Worm (Caenorhabditis elegans) whole organism, L2 larva: Measurements from ENCODE around the gene F29B9.1.

ENCODE experiments used
- C34F6.9 ChIP-seq: fragments of 150-350 bp; optimal IDR thresholded peaks from 2 replicates; lab custom pipeline; 2014; ENCODE audit warnings: missing biosample characterization, missing genetic modification characterization
- F13H6.1 ChIP-seq: sonication (generic microtip); optimal IDR thresholded peaks from 2 replicates; lab custom pipeline; 2016; ENCODE audit warnings: missing genetic modification characterization, missing compliant biosample characterization
- Y55F3AM.14 ChIP-seq: fragments of 200-800 bp; sonication (Bioruptor generic); optimal IDR thresholded peaks from 2 replicates; lab custom pipeline; 2018; ENCODE audit warnings: mild to moderate bottlenecking, missing genetic modification characterization, missing compliant biosample characterization
- ZK546.5 ChIP-seq: sonication (generic microtip); optimal IDR thresholded peaks from 2 replicates; lab custom pipeline; 2017; ENCODE audit warnings: missing biosample characterization, missing genetic modification characterization
- alr-1 ChIP-seq: fragments of 150-350 bp; optimal IDR thresholded peaks from 2 replicates; lab custom pipeline; 2014; ENCODE audit warnings: missing biosample characterization, missing genetic modification characterization
- blmp-1 ChIP-seq: sonication (generic microtip); optimal IDR thresholded peaks from 2 replicates; lab custom pipeline; 2017; ENCODE audit warnings: missing genetic modification characterization, mild to moderate bottlenecking, missing compliant biosample characterization, antibody characterized with exemption, moderate library complexity; ENCODE audit not compliant: insufficient read depth
- crh-2 ChIP-seq: sonication (generic microtip); optimal IDR thresholded peaks from 2 replicates; lab custom pipeline; 2017; ENCODE audit warnings: missing biosample characterization, missing genetic modification characterization
- dmd-4 ChIP-seq: sonication (generic microtip); optimal IDR thresholded peaks from 2 replicates; lab custom pipeline; 2017; ENCODE audit warnings: missing biosample characterization, missing genetic modification characterization
- elt-1 ChIP-seq: fragments of 150-350 bp; optimal IDR thresholded peaks from 2 replicates; lab custom pipeline; 2014; ENCODE audit warnings: missing biosample characterization, missing genetic modification characterization
- elt-3 ChIP-seq: sonication (generic microtip); optimal IDR thresholded peaks from 2 replicates; lab custom pipeline; 2017; ENCODE audit warnings: missing biosample characterization, missing genetic modification characterization
- fos-1 ChIP-seq: fragments of 150-350 bp; optimal IDR thresholded peaks from 2 replicates; lab custom pipeline; 2014; ENCODE audit warnings: missing biosample characterization, missing genetic modification characterization
- gmeb-1 ChIP-seq: fragments of 150-350 bp; optimal IDR thresholded peaks from 2 replicates; lab custom pipeline; 2014; ENCODE audit warnings: missing biosample characterization, missing genetic modification characterization
- lin-11 ChIP-seq: fragments of 150-350 bp; sonication (generic microtip); optimal IDR thresholded peaks from 2 replicates; lab custom pipeline; 2014; ENCODE audit warnings: missing biosample characterization, missing genetic modification characterization, inconsistent platforms, mixed read lengths
- lin-39 ChIP-seq: fragments of 150-350 bp; optimal IDR thresholded peaks from 2 replicates; lab custom pipeline; 2014; ENCODE audit warnings: missing biosample characterization, missing genetic modification reagents, missing genetic modification characterization
- lsy-2 ChIP-seq, 2 experiments: fragments of 150-350 bp in 1 of 2; sonication (generic microtip) in 1 of 2; optimal IDR thresholded peaks; 2 replicates each; lab custom pipeline; 2014 to 2017; ENCODE audit warnings: missing biosample characterization in 2 of 2, missing genetic modification characterization in 2 of 2
- mab-5 ChIP-seq: fragments of 150-350 bp; optimal IDR thresholded peaks from 2 replicates; lab custom pipeline; 2014; ENCODE audit warnings: missing biosample characterization, missing genetic modification characterization
- mbf-1 ChIP-seq: sonication (generic microtip); optimal IDR thresholded peaks from 2 replicates; lab custom pipeline; 2017; ENCODE audit warnings: missing biosample characterization, missing genetic modification characterization
- mdl-1 ChIP-seq, 2 experiments: fragments of 150-350 bp in 1 of 2; sonication (generic microtip) in 1 of 2; optimal IDR thresholded peaks; 2 replicates each; lab custom pipeline; 2017; ENCODE audit warnings: missing biosample characterization in 2 of 2, missing genetic modification characterization in 2 of 2
- nhr-10 ChIP-seq: sonication (generic microtip); optimal IDR thresholded peaks from 2 replicates; lab custom pipeline; 2017; ENCODE audit warnings: missing biosample characterization, missing genetic modification characterization
- nhr-12 ChIP-seq: fragments of 150-350 bp; optimal IDR thresholded peaks from 2 replicates; lab custom pipeline; 2014; ENCODE audit warnings: missing biosample characterization, missing genetic modification characterization
- nhr-129 ChIP-seq: fragments of 150-350 bp; optimal IDR thresholded peaks from 2 replicates; lab custom pipeline; 2014; ENCODE audit warnings: missing biosample characterization, missing genetic modification characterization
- nhr-21 ChIP-seq: fragments of 150-350 bp; optimal IDR thresholded peaks from 2 replicates; lab custom pipeline; 2014; ENCODE audit warnings: missing biosample characterization, missing genetic modification characterization
- nhr-23 ChIP-seq: fragments of 150-350 bp; optimal IDR thresholded peaks from 2 replicates; lab custom pipeline; 2014; ENCODE audit warnings: missing biosample characterization, missing genetic modification reagents, missing genetic modification characterization
- nhr-237 ChIP-seq: fragments of 150-350 bp; optimal IDR thresholded peaks from 2 replicates; lab custom pipeline; 2014; ENCODE audit warnings: missing biosample characterization, missing genetic modification characterization
- nhr-25 ChIP-seq: fragments of 150-350 bp; sonication (generic microtip); optimal IDR thresholded peaks from 3 replicates; lab custom pipeline; 2014; ENCODE audit warnings: missing biosample characterization, missing genetic modification characterization
- nhr-6 ChIP-seq: fragments of 150-350 bp; optimal IDR thresholded peaks from 2 replicates; lab custom pipeline; 2014; ENCODE audit warnings: missing biosample characterization, missing genetic modification characterization
- nhr-77 ChIP-seq: fragments of 150-350 bp; optimal IDR thresholded peaks from 2 replicates; lab custom pipeline; 2014; ENCODE audit warnings: missing biosample characterization, missing genetic modification characterization
- peb-1 ChIP-seq: fragments of 150-350 bp; optimal IDR thresholded peaks from 2 replicates; lab custom pipeline; 2014; ENCODE audit warnings: missing biosample characterization, missing genetic modification characterization
- sem-4 ChIP-seq: fragments of 150-350 bp; optimal IDR thresholded peaks from 2 replicates; lab custom pipeline; 2014; ENCODE audit warnings: missing biosample characterization, missing genetic modification reagents, missing genetic modification characterization
- skn-1 ChIP-seq: sonication (generic microtip); optimal IDR thresholded peaks from 2 replicates; lab custom pipeline; 2017; ENCODE audit warnings: missing biosample characterization, missing genetic modification characterization
- sma-3 ChIP-seq: sonication (generic microtip); optimal IDR thresholded peaks from 2 replicates; lab custom pipeline; 2016; ENCODE audit warnings: missing genetic modification reagents, missing genetic modification characterization, missing compliant biosample characterization
- sma-9 ChIP-seq, 2 experiments: fragments of 150-350 bp in 1 of 2; sonication (generic microtip) in 1 of 2; optimal IDR thresholded peaks; 2 replicates each; lab custom pipeline; 2014 to 2016; ENCODE audit warnings: missing genetic modification characterization in 2 of 2, mild to moderate bottlenecking in 1 of 2, missing biosample characterization in 1 of 2, missing compliant biosample characterization in 1 of 2, missing genetic modification reagents in 1 of 2, moderate library complexity in 1 of 2
- snpc-4 ChIP-seq: fragments of 150-350 bp; optimal IDR thresholded peaks from 2 replicates; lab custom pipeline; 2014; ENCODE audit warnings: missing biosample characterization, missing genetic modification characterization
- unc-55 ChIP-seq: fragments of 150-350 bp; sonication (generic microtip); optimal IDR thresholded peaks from 3 replicates; lab custom pipeline; 2014; ENCODE audit warnings: missing biosample characterization, missing genetic modification reagents, missing genetic modification characterization
- unc-62 ChIP-seq: fragments of 150-350 bp; optimal IDR thresholded peaks from 2 replicates; lab custom pipeline; 2014; ENCODE audit warnings: missing biosample characterization, missing genetic modification reagents, missing genetic modification characterization
- zag-1 ChIP-seq: fragments of 150-350 bp; optimal IDR thresholded peaks from 2 replicates; lab custom pipeline; 2014; ENCODE audit warnings: missing biosample characterization, missing genetic modification characterization
- ztf-1 ChIP-seq: fragments of 200-800 bp; sonication (Bioruptor generic); conservative IDR thresholded peaks from 2 replicates; pipeline ENCODE4 v1.3.6; 2022; ENCODE audit warnings: missing genetic modification characterization, missing compliant biosample characterization
- ztf-11 ChIP-seq: sonication (generic microtip); optimal IDR thresholded peaks from 2 replicates; lab custom pipeline; 2017; ENCODE audit warnings: missing biosample characterization, missing genetic modification characterization

The F29B9.1 gene

ce11 chrIV:4640941-4641340 is 24.2 kb upstream of the F29B9.1 start:
- TF ChIP-seq nhr-129, result no peak
- TF ChIP-seq ZK546.5 (tag; lab: Kevin White, UChicago), result no peak
- peak; percentile 85 for TF ChIP-seq blmp-1 (tag; lab: Kevin White, UChicago)
- peak; percentile 45 for TF ChIP-seq sma-9 (GFP tag; optimal IDR thresholded peaks at IDR 0.05; lab: Kevin White, UChicago)
- TF ChIP-seq sma-9 (tag; optimal IDR thresholded peaks at IDR 0.05; lab: Kevin White, UChicago), result no peak
- peak; percentile 0 for TF ChIP-seq fos-1 (tag; lab: Kevin White, UChicago)

DNA sequence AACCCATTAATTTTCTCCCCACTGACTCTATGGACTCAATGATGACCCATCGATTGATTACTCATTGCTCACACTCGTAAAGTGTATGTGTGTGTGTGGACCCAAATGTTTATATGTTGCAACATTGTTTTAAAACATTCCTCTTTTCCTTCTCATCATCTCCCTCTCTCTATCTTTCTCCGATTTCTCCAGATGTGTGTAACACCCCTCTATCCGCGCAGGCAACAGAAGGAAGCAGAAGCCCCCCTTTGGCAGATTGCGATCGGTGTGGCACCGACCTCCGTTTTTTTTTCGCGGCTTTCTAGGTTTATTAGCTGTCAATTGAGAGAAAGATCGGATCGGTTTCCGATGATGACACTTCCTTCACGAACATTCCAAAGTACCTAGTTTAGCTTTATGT is 21.6 kb upstream of the F29B9.1 start:
- TF ChIP-seq sem-4 (tag; lab: Kevin White, UChicago), result peak; percentile 20
- TF ChIP-seq nhr-129, result no peak
- no peak for TF ChIP-seq nhr-23 (tag; lab: Kevin White, UChicago)
- TF ChIP-seq, all 48 proteins: peak for 1

- TF ChIP-seq skn-1 (tag; lab: Kevin White, UChicago) (no peak), elt-1 (tag; lab: Kevin White, UChicago) (no peak), mbf-1 (tag; lab: Kevin White, UChicago) (no peak), sma-3 (no peak), ztf-1 (GFP tag; lab: Robert Waterston, UW) (no peak), crh-2 (no peak), elt-3 (no peak), sem-4 (tag; lab: Kevin White, UChicago) (no peak), Y55F3AM.14 (no peak), fos-1 (tag; lab: Kevin White, UChicago) (no peak), ztf-11 (tag; lab: Kevin White, UChicago) (no peak), mab-5 (tag; lab: Kevin White, UChicago) (no peak), snpc-4 (tag; lab: Kevin White, UChicago) (no peak), unc-55 (GFP tag; lab: Kevin White, UChicago) (no peak), mdl-1 (tag; optimal IDR thresholded peaks at IDR 0.05; lab: Kevin White, UChicago) (no peak), blmp-1 (tag; lab: Kevin White, UChicago) (no peak), lin-39 (tag; lab: Kevin White, UChicago) (no peak), gmeb-1 (tag; lab: Kevin White, UChicago) (no peak), nhr-237 (tag; lab: Kevin White, UChicago) (no peak)
Observed at ce11 chrIV:4645243-4645642, 19.9 kb upstream of the F29B9.1 start.

ce11 chrIV:4647385-4647784 is 17.8 kb upstream of the F29B9.1 start, which contains the start of gene F29B9.8:
TSS of gene F29B9.8 (plus strand) at chrIV:4647685.
- no peak for TF ChIP-seq nhr-77 (tag; lab: Kevin White, UChicago)
- TF ChIP-seq F13H6.1 (tag; lab: Kevin White, UChicago), result no peak
- no peak for TF ChIP-seq nhr-23 (tag; lab: Kevin White, UChicago)
- TF ChIP-seq zag-1, result no peak
- TF ChIP-seq mdl-1 (tag; optimal IDR thresholded peaks at IDR 0.05; lab: Kevin White, UChicago), result no peak
- no peak for TF ChIP-seq alr-1
- no peak for TF ChIP-seq nhr-21 (tag; lab: Kevin White, UChicago)
- TF ChIP-seq lin-39 (tag; lab: Kevin White, UChicago), result no peak
- TF ChIP-seq blmp-1 (tag; lab: Kevin White, UChicago), result no peak
- TF ChIP-seq lin-11 (tag; lab: Kevin White, UChicago), result no peak
- no peak for TF ChIP-seq sma-9 (GFP tag; optimal IDR thresholded peaks at IDR 0.05; lab: Kevin White, UChicago)
- TF ChIP-seq sma-9 (tag; optimal IDR thresholded peaks at IDR 0.05; lab: Kevin White, UChicago), result no peak
- TF ChIP-seq nhr-12 (tag; lab: Kevin White, UChicago), result no peak
- TF ChIP-seq skn-1 (tag; lab: Kevin White, UChicago), result no peak
- TF ChIP-seq lsy-2 (tag; optimal IDR thresholded peaks at IDR 0.05; lab: Kevin White, UChicago), result no peak

DNA sequence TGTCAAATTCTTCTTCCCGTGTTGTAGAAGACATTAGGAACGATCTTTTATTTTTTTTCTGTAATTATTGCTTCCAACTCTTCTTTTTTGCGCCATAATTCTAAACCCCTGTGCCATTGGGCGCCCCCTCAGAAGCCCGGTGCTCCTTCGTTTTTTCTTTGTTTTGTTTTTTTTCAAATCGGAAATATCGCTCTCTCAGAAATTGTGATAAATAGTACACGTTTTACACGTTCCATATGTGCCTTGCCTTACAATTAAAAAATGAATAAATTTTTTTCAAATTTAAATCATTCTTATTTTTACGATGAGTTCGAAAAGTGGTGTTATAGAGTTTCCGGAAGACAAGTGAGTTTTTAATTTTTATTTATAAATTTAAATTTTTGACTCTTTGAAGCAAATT is 15.7 kb upstream of the F29B9.1 start, which contains the start of gene F29B9.7:
Gene F29B9.7, plus strand, starts transcription at position 301 of the 400 bp plus-strand sequence.
- no peak for TF ChIP-seq unc-62
- TF ChIP-seq lin-39 (tag; lab: Kevin White, UChicago), result no peak
- TF ChIP-seq dmd-4, result no peak
- no peak for TF ChIP-seq sem-4 (tag; lab: Kevin White, UChicago)
- TF ChIP-seq peb-1, result no peak
- TF ChIP-seq lin-11 (tag; lab: Kevin White, UChicago), result no peak
- TF ChIP-seq C34F6.9, result no peak
- TF ChIP-seq Y55F3AM.14, result no peak
- no peak for TF ChIP-seq elt-3
- no peak for TF ChIP-seq F13H6.1 (tag; lab: Kevin White, UChicago)
- no peak for TF ChIP-seq nhr-6 (tag; lab: Kevin White, UChicago)
- TF ChIP-seq nhr-25 (tag; lab: Kevin White, UChicago), result no peak
- no peak for TF ChIP-seq nhr-10
